Worm (Caenorhabditis elegans) whole organism, L2 larva: ENCODE results near the gene F21H7.2.

Source experiments
- C34F6.9 ChIP-seq: fragments of 150-350 bp; optimal IDR thresholded peaks from 2 replicates; lab custom pipeline; 2014; ENCODE audit warnings: missing biosample characterization, missing genetic modification characterization
- Y55F3AM.14 ChIP-seq: fragments of 200-800 bp; sonication (Bioruptor generic); optimal IDR thresholded peaks from 2 replicates; lab custom pipeline; 2018; ENCODE audit warnings: mild to moderate bottlenecking, missing genetic modification characterization, missing compliant biosample characterization
- ZK546.5 ChIP-seq: sonication (generic microtip); optimal IDR thresholded peaks from 2 replicates; lab custom pipeline; 2017; ENCODE audit warnings: missing biosample characterization, missing genetic modification characterization
- aly-2 ChIP-seq: fragments of 150-350 bp; optimal IDR thresholded peaks from 2 replicates; lab custom pipeline; 2014; ENCODE audit warnings: missing biosample characterization, missing genetic modification characterization
- ceh-16 ChIP-seq: fragments of 150-350 bp; optimal IDR thresholded peaks from 2 replicates; lab custom pipeline; 2014; ENCODE audit warnings: missing biosample characterization, missing genetic modification characterization
- ceh-82 ChIP-seq: fragments of 150-350 bp; optimal IDR thresholded peaks from 2 replicates; lab custom pipeline; 2014; ENCODE audit warnings: missing biosample characterization, missing genetic modification characterization
- crh-2 ChIP-seq: sonication (generic microtip); optimal IDR thresholded peaks from 2 replicates; lab custom pipeline; 2017; ENCODE audit warnings: missing biosample characterization, missing genetic modification characterization
- dmd-4 ChIP-seq: sonication (generic microtip); optimal IDR thresholded peaks from 2 replicates; lab custom pipeline; 2017; ENCODE audit warnings: missing biosample characterization, missing genetic modification characterization
- elt-3 ChIP-seq: sonication (generic microtip); optimal IDR thresholded peaks from 2 replicates; lab custom pipeline; 2017; ENCODE audit warnings: missing biosample characterization, missing genetic modification characterization
- fos-1 ChIP-seq: fragments of 150-350 bp; optimal IDR thresholded peaks from 2 replicates; lab custom pipeline; 2014; ENCODE audit warnings: missing biosample characterization, missing genetic modification characterization
- gmeb-1 ChIP-seq: fragments of 150-350 bp; optimal IDR thresholded peaks from 2 replicates; lab custom pipeline; 2014; ENCODE audit warnings: missing biosample characterization, missing genetic modification characterization
- lin-39 ChIP-seq: fragments of 150-350 bp; optimal IDR thresholded peaks from 2 replicates; lab custom pipeline; 2014; ENCODE audit warnings: missing biosample characterization, missing genetic modification reagents, missing genetic modification characterization
- lsy-2 ChIP-seq, 2 experiments: fragments of 150-350 bp in 1 of 2; sonication (generic microtip) in 1 of 2; optimal IDR thresholded peaks; 2 replicates each; lab custom pipeline; 2014 to 2017; ENCODE audit warnings: missing biosample characterization in 2 of 2, missing genetic modification characterization in 2 of 2
- mab-5 ChIP-seq: fragments of 150-350 bp; optimal IDR thresholded peaks from 2 replicates; lab custom pipeline; 2014; ENCODE audit warnings: missing biosample characterization, missing genetic modification characterization
- mbf-1 ChIP-seq: sonication (generic microtip); optimal IDR thresholded peaks from 2 replicates; lab custom pipeline; 2017; ENCODE audit warnings: missing biosample characterization, missing genetic modification characterization
- mdl-1 ChIP-seq, 2 experiments: fragments of 150-350 bp in 1 of 2; sonication (generic microtip) in 1 of 2; optimal IDR thresholded peaks; 2 replicates each; lab custom pipeline; 2017; ENCODE audit warnings: missing biosample characterization in 2 of 2, missing genetic modification characterization in 2 of 2
- nhr-10 ChIP-seq: sonication (generic microtip); optimal IDR thresholded peaks from 2 replicates; lab custom pipeline; 2017; ENCODE audit warnings: missing biosample characterization, missing genetic modification characterization
- nhr-11 ChIP-seq: fragments of 150-350 bp; optimal IDR thresholded peaks from 2 replicates; lab custom pipeline; 2014; ENCODE audit warnings: missing biosample characterization, missing genetic modification characterization
- nhr-12 ChIP-seq: fragments of 150-350 bp; optimal IDR thresholded peaks from 2 replicates; lab custom pipeline; 2014; ENCODE audit warnings: missing biosample characterization, missing genetic modification characterization
- nhr-129 ChIP-seq: fragments of 150-350 bp; optimal IDR thresholded peaks from 2 replicates; lab custom pipeline; 2014; ENCODE audit warnings: missing biosample characterization, missing genetic modification characterization
- nhr-21 ChIP-seq: fragments of 150-350 bp; optimal IDR thresholded peaks from 2 replicates; lab custom pipeline; 2014; ENCODE audit warnings: missing biosample characterization, missing genetic modification characterization
- nhr-23 ChIP-seq: fragments of 150-350 bp; optimal IDR thresholded peaks from 2 replicates; lab custom pipeline; 2014; ENCODE audit warnings: missing biosample characterization, missing genetic modification reagents, missing genetic modification characterization
- nhr-6 ChIP-seq: fragments of 150-350 bp; optimal IDR thresholded peaks from 2 replicates; lab custom pipeline; 2014; ENCODE audit warnings: missing biosample characterization, missing genetic modification characterization
- nhr-77 ChIP-seq: fragments of 150-350 bp; optimal IDR thresholded peaks from 2 replicates; lab custom pipeline; 2014; ENCODE audit warnings: missing biosample characterization, missing genetic modification characterization
- peb-1 ChIP-seq: fragments of 150-350 bp; optimal IDR thresholded peaks from 2 replicates; lab custom pipeline; 2014; ENCODE audit warnings: missing biosample characterization, missing genetic modification characterization
- sem-4 ChIP-seq: fragments of 150-350 bp; optimal IDR thresholded peaks from 2 replicates; lab custom pipeline; 2014; ENCODE audit warnings: missing biosample characterization, missing genetic modification reagents, missing genetic modification characterization
- skn-1 ChIP-seq: sonication (generic microtip); optimal IDR thresholded peaks from 2 replicates; lab custom pipeline; 2017; ENCODE audit warnings: missing biosample characterization, missing genetic modification characterization
- sma-3 ChIP-seq: sonication (generic microtip); optimal IDR thresholded peaks from 2 replicates; lab custom pipeline; 2016; ENCODE audit warnings: missing genetic modification reagents, missing genetic modification characterization, missing compliant biosample characterization
- sma-9 ChIP-seq, 2 experiments: fragments of 150-350 bp in 1 of 2; sonication (generic microtip) in 1 of 2; optimal IDR thresholded peaks; 2 replicates each; lab custom pipeline; 2014 to 2016; ENCODE audit warnings: missing genetic modification characterization in 2 of 2, mild to moderate bottlenecking in 1 of 2, missing biosample characterization in 1 of 2, missing compliant biosample characterization in 1 of 2, missing genetic modification reagents in 1 of 2, moderate library complexity in 1 of 2
- snpc-4 ChIP-seq: fragments of 150-350 bp; optimal IDR thresholded peaks from 2 replicates; lab custom pipeline; 2014; ENCODE audit warnings: missing biosample characterization, missing genetic modification characterization
- unc-39 ChIP-seq: fragments of 150-350 bp; optimal IDR thresholded peaks from 2 replicates; lab custom pipeline; 2014; ENCODE audit warnings: missing biosample characterization, missing genetic modification characterization
- unc-55 ChIP-seq: fragments of 150-350 bp; sonication (generic microtip); optimal IDR thresholded peaks from 3 replicates; lab custom pipeline; 2014; ENCODE audit warnings: missing biosample characterization, missing genetic modification reagents, missing genetic modification characterization
- unc-62 ChIP-seq: fragments of 150-350 bp; optimal IDR thresholded peaks from 2 replicates; lab custom pipeline; 2014; ENCODE audit warnings: missing biosample characterization, missing genetic modification reagents, missing genetic modification characterization
- zag-1 ChIP-seq: fragments of 150-350 bp; optimal IDR thresholded peaks from 2 replicates; lab custom pipeline; 2014; ENCODE audit warnings: missing biosample characterization, missing genetic modification characterization
- ztf-1 ChIP-seq: fragments of 200-800 bp; sonication (Bioruptor generic); conservative IDR thresholded peaks from 2 replicates; pipeline ENCODE4 v1.3.6; 2022; ENCODE audit warnings: missing genetic modification characterization, missing compliant biosample characterization
- ztf-11 ChIP-seq: sonication (generic microtip); optimal IDR thresholded peaks from 2 replicates; lab custom pipeline; 2017; ENCODE audit warnings: missing biosample characterization, missing genetic modification characterization
- ztf-4 ChIP-seq: fragments of 150-350 bp; optimal IDR thresholded peaks from 2 replicates; lab custom pipeline; 2014; ENCODE audit warnings: missing biosample characterization, missing genetic modification characterization

F21H7.2 gene

DNA sequence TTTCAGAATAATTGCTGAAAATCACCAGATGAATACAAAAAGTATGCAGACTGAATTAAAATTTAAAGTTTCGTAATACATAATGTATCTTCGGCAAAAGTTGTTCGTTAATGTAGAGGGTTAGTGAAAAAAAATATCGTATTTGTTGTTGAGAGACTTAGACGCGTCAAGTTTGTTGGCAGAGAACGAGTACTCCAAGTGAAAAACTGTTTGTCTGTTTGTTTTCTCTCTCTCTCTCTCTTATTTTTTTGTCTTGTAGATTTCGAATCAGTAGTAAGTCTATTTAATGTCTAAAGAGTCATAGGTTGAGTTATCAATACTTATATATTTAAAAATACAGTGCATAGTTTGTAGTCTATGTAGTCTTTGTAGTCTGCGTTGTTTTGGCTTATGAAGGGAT is 39.8 kb upstream of the F21H7.2 start, which contains the start of the genes fbxa-2 and T13F3.8:
fbxa-2 (minus strand) TSS at position 101 of the 400 bp plus-strand sequence.
T13F3.8 (plus strand) TSS at position 245 of the 400 bp plus-strand sequence.
- TF ChIP-seq ceh-82 (no peak), fos-1 (no peak), unc-55 (GFP tag; lab: Kevin White, UChicago) (no peak), unc-39 (no peak), dmd-4 (tag; lab: Kevin White, UChicago) (no peak), unc-62 (GFP tag; lab: Kevin White, UChicago) (no peak), ZK546.5 (tag; lab: Kevin White, UChicago) (no peak), C34F6.9 (no peak)
- TF ChIP-seq, all 48 proteins: peak for 0

DNA sequence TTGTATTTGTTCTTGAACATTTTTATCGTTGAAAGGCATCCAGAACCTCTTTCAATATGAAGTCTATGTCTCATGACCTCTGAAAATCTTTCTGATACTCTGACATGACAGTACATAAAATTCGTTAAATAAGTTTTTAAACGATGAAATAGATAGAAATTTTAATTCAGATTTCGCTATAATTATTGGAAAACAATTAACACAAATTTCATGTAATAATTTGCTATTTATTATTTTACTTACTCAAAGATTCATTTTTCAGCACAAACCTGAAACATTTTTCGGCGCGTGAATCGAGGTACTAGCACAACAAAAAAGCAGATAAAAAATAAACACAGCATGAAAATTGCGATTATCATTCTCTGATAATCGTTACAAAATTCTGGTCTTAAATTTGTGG is 36.7 kb upstream of the F21H7.2 start, which contains the start of gene T13F3.4:
T13F3.4 (minus strand) TSS at position 101 of the 400 bp plus-strand sequence.
- no peak for TF ChIP-seq zag-1
- no peak for TF ChIP-seq nhr-6
- TF ChIP-seq sma-3 (GFP tag; lab: Kevin White, UChicago): no peak
- no peak for TF ChIP-seq sem-4
- no peak for TF ChIP-seq ceh-82
- no peak for TF ChIP-seq unc-55 (GFP tag; lab: Kevin White, UChicago)
- TF ChIP-seq ztf-11 (tag; lab: Kevin White, UChicago): no peak
- no peak for TF ChIP-seq aly-2
- TF ChIP-seq nhr-11: no peak
- no peak for TF ChIP-seq ztf-1
- no peak for TF ChIP-seq lsy-2 (tag; optimal IDR thresholded peaks at IDR 0.05; lab: Kevin White, UChicago)
- no peak for TF ChIP-seq Y55F3AM.14
- no peak for TF ChIP-seq mdl-1 (tag; optimal IDR thresholded peaks at IDR 0.05; lab: Kevin White, UChicago)
- no peak for TF ChIP-seq snpc-4
- TF ChIP-seq sma-9 (GFP tag; optimal IDR thresholded peaks at IDR 0.05; lab: Kevin White, UChicago): no peak
- TF ChIP-seq sma-9 (tag; optimal IDR thresholded peaks at IDR 0.05; lab: Kevin White, UChicago): no peak

DNA sequence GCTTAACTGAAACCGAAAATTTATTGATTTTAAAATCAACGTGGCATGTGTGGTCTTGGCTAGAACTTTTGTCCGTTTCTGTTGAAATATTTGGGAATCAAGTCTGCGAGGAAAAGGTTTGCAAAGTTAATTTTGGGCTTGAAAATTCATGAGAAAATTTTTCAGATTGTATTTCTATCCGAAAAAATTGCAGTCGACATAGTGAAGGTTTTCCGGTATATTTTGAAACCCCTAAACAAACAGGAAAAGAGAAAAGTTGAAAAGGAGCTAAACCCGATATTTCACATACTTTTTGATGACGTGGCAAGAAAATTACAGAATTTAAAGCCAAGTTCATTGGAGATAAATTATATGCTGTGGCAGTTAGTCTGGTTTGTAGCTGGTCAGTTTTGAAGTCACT is 29.9 kb upstream of the F21H7.2 start, which contains the start of gene nhr-127:
nhr-127 (plus strand) TSS at position 301 of the 400 bp plus-strand sequence.
- no peak for TF ChIP-seq sem-4
- no peak for TF ChIP-seq gmeb-1
- no peak for TF ChIP-seq ceh-16 (tag; lab: Kevin White, UChicago)
- TF ChIP-seq ztf-1: no peak
- no peak for TF ChIP-seq skn-1 (tag; lab: Kevin White, UChicago)
- TF ChIP-seq mdl-1 (tag; optimal IDR thresholded peaks at IDR 0.05; lab: Kevin White, UChicago): no peak
- no peak for TF ChIP-seq lsy-2 (tag; optimal IDR thresholded peaks at IDR 0.05; lab: Kevin White, UChicago)
- TF ChIP-seq C34F6.9: no peak
- no peak for TF ChIP-seq sma-3 (GFP tag; lab: Kevin White, UChicago)
- no peak for TF ChIP-seq nhr-129 (tag; lab: Kevin White, UChicago)
- TF ChIP-seq lin-39 (tag; lab: Kevin White, UChicago): no peak
- TF ChIP-seq aly-2: no peak
- no peak for TF ChIP-seq nhr-12 (tag; lab: Kevin White, UChicago)
- no peak for TF ChIP-seq nhr-23 (tag; lab: Kevin White, UChicago)
- TF ChIP-seq, all 48 proteins: peak for 0

DNA sequence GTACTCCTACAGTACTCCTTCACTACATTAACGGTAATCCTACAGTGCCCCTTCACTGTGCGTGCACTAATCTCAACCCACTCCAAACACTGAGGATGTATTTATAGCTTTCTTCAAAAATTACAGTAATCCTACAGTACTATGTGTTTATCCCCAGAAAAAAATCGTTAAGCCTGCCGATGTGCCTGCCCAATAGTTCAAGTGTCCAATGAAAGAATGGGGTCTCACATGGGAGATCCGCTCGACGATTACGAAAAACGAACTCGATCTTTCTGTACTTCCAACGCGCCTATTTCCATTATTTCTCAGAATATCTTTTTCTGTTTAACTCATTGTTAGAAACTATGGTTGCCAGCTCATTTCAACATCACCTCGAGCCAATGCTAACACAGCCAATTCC is 28.3 kb upstream of the F21H7.2 start, which contains the start of gene nhr-218:
nhr-218 (plus strand) TSS at position 301 of the 400 bp plus-strand sequence.
- TF ChIP-seq crh-2 (tag; lab: Kevin White, UChicago) (no peak), C34F6.9 (no peak), nhr-21 (no peak), unc-39 (no peak), ztf-1 (no peak), mbf-1 (no peak), mdl-1 (tag; optimal IDR thresholded peaks at IDR 0.05; lab: Kevin White, UChicago) (no peak), fos-1 (no peak), skn-1 (tag; lab: Kevin White, UChicago) (no peak), nhr-12 (tag; lab: Kevin White, UChicago) (no peak), dmd-4 (tag; lab: Kevin White, UChicago) (no peak), sem-4 (no peak), ztf-4 (tag; lab: Kevin White, UChicago) (no peak)

DNA sequence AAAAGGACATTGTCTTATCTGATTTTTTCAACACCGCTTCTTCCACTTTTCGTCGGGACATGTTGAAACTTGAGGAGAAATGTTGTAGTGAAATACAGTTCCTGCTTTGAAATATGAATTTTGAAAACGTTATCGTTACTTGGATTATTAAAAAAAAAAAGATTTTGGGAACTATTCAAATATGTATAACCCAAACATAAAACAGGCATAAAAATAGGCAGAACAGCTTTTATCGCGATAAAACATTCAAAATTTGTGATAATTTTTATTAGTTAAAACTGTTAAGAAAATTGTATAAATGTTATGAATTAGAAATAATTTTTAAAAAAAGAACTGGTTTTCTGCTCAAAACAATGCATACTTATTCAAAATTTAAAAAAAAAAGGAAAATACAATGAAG is 26.6 kb upstream of the F21H7.2 start, which contains the start of gene bgnt-1.3:
bgnt-1.3 (minus strand) TSS at position 101 of the 400 bp plus-strand sequence.
- TF ChIP-seq zag-1: no peak
- no peak for TF ChIP-seq unc-55 (GFP tag; lab: Kevin White, UChicago)
- TF ChIP-seq nhr-23 (tag; lab: Kevin White, UChicago): no peak
- TF ChIP-seq peb-1 (tag; lab: Kevin White, UChicago): no peak
- TF ChIP-seq nhr-6: no peak
- TF ChIP-seq ztf-11 (tag; lab: Kevin White, UChicago): no peak
- no peak for TF ChIP-seq nhr-77
- no peak for TF ChIP-seq nhr-21
- TF ChIP-seq unc-39: no peak
- no peak for TF ChIP-seq crh-2 (tag; lab: Kevin White, UChicago)
- TF ChIP-seq fos-1: no peak
- TF ChIP-seq nhr-12 (tag; lab: Kevin White, UChicago): no peak
- TF ChIP-seq aly-2: no peak
- TF ChIP-seq sem-4: no peak
- TF ChIP-seq nhr-10 (tag; lab: Kevin White, UChicago): no peak
- TF ChIP-seq sma-3 (GFP tag; lab: Kevin White, UChicago): no peak
- no peak for TF ChIP-seq elt-3
- no peak for TF ChIP-seq skn-1 (tag; lab: Kevin White, UChicago)
- TF ChIP-seq dmd-4 (tag; lab: Kevin White, UChicago): no peak
- TF ChIP-seq mab-5 (tag; lab: Kevin White, UChicago): no peak
- TF ChIP-seq, all 48 proteins: peak for 0
